Fruit fly (Drosophila melanogaster) whole organism, adult: ENCODE results near the gene CG12118.

Experiments used
- CG12768 ChIP-seq: fragments of 200-800 bp; sonication (Bioruptor generic); optimal IDR thresholded peaks from 2 replicates; lab custom pipeline; 2017; ENCODE audit warnings: missing biosample characterization, missing genetic modification characterization, mild to moderate bottlenecking, moderate library complexity, missing genetic modification reagents
- CG1620 ChIP-seq: fragments of 200-800 bp; sonication (Bioruptor generic); optimal IDR thresholded peaks from 2 replicates; lab custom pipeline; 2016; ENCODE audit warnings: missing biosample characterization, missing genetic modification characterization
- Hr96 ChIP-seq: fragments of 200-800 bp; sonication (Bioruptor generic); optimal IDR thresholded peaks from 2 replicates; lab custom pipeline; 2016; ENCODE audit warnings: missing biosample characterization, missing genetic modification characterization
- cic ChIP-seq: fragments of 200-800 bp; sonication (Bioruptor generic); optimal IDR thresholded peaks from 2 replicates; lab custom pipeline; 2017; ENCODE audit warnings: missing biosample characterization, mild to moderate bottlenecking, missing genetic modification characterization, moderate library complexity

dm6 chrX:9225137-9225536 is 28.9 kb upstream of the CG12118 start, which contains the start of gene CG15370:
- TF ChIP-seq Hr96 (GFP tag; lab: Kevin White, UChicago), result no peak
- TF ChIP-seq CG1620 (GFP tag; lab: Kevin White, UChicago), result no peak
- TF ChIP-seq CG12768 (GFP tag; lab: Kevin White, UChicago), result no peak
- no peak for TF ChIP-seq cic (GFP tag; lab: Kevin White, UChicago)
